Fruit fly (Drosophila melanogaster) whole organism, embryonic: Measurements from ENCODE around the gene CG14332.

Source experiments
- Abd-B ChIP-seq: fragments of 200-800 bp; sonication (Bioruptor generic); optimal IDR thresholded peaks from 2 replicates; lab custom pipeline; 2018; ENCODE audit warnings: missing biosample characterization, mild to moderate bottlenecking, missing genetic modification characterization, moderate library complexity
- Ada2b ChIP-seq: fragments of 200-800 bp; sonication (Bioruptor generic); IDR thresholded peaks from 2 replicates; pipeline ENCODE4 v1.3.6; 2022; ENCODE audit warnings: missing biosample characterization, missing genetic modification characterization
- Asciz ChIP-seq: fragments of 200-800 bp; sonication (Bioruptor generic); optimal IDR thresholded peaks from 2 replicates; lab custom pipeline; 2017; ENCODE audit warnings: missing biosample characterization, mild to moderate bottlenecking, missing genetic modification characterization, missing genetic modification reagents
- Blimp-1 ChIP-seq: fragments of 200-800 bp; sonication (Bioruptor generic); optimal IDR thresholded peaks from 3 replicates; lab custom pipeline; 2018; ENCODE audit warnings: missing biosample characterization, missing genetic modification characterization, mild to moderate bottlenecking, moderate library complexity, missing genetic modification reagents
- BtbVII ChIP-seq: fragments of 200-800 bp; sonication (Bioruptor generic); optimal IDR thresholded peaks from 3 replicates; lab custom pipeline; 2017; ENCODE audit warnings: missing biosample characterization, mild to moderate bottlenecking, missing genetic modification characterization
- CG10147 ChIP-seq: fragments of 200-800 bp; sonication (Bioruptor generic); optimal IDR thresholded peaks from 2 replicates; lab custom pipeline; 2019; ENCODE audit warnings: missing biosample characterization, mild to moderate bottlenecking, missing genetic modification characterization, moderate library complexity
- CG1024 ChIP-seq: fragments of 200-800 bp; sonication (Bioruptor generic); IDR thresholded peaks from 2 replicates; pipeline ENCODE4 v1.3.6; 2022; ENCODE audit warnings: missing biosample characterization, missing genetic modification characterization
- CG10267 ChIP-seq: fragments of 200-800 bp; sonication (Bioruptor generic); optimal IDR thresholded peaks from 2 replicates; lab custom pipeline; 2018; ENCODE audit warnings: missing biosample characterization, mild to moderate bottlenecking, missing genetic modification characterization, moderate library complexity
- CG11504 ChIP-seq: fragments of 200-800 bp; sonication (Bioruptor generic); optimal IDR thresholded peaks from 3 replicates; lab custom pipeline; 2019; ENCODE audit warnings: missing biosample characterization, mild to moderate bottlenecking, missing genetic modification characterization, moderate library complexity
- CG12071 ChIP-seq: fragments of 200-800 bp; sonication (Bioruptor generic); optimal IDR thresholded peaks from 3 replicates; lab custom pipeline; 2018; ENCODE audit warnings: missing biosample characterization, mild to moderate bottlenecking, missing genetic modification characterization
- CG14050 ChIP-seq: fragments of 200-800 bp; sonication (Bioruptor generic); IDR thresholded peaks from 3 replicates; pipeline ENCODE4 v1.3.6; 2022; ENCODE audit warnings: missing biosample characterization, missing genetic modification characterization
- CG14667 ChIP-seq: fragments of 200-800 bp; sonication (Bioruptor generic); IDR thresholded peaks from 2 replicates; pipeline ENCODE4 v1.3.6; 2022; ENCODE audit warnings: missing biosample characterization, missing genetic modification characterization
- CG15269 ChIP-seq: fragments of 200-800 bp; sonication (Bioruptor generic); optimal IDR thresholded peaks from 2 replicates; lab custom pipeline; 2018; ENCODE audit warnings: missing biosample characterization, mild to moderate bottlenecking, missing genetic modification characterization, moderate library complexity
- CG17359 ChIP-seq: fragments of 200-800 bp; sonication (Bioruptor generic); optimal IDR thresholded peaks from 3 replicates; lab custom pipeline; 2018; ENCODE audit warnings: missing biosample characterization, mild to moderate bottlenecking, missing genetic modification characterization, moderate library complexity
- CG18262 ChIP-seq: fragments of 200-800 bp; optimal IDR thresholded peaks from 3 replicates; lab custom pipeline; 2019; ENCODE audit warnings: missing biosample characterization, mild to moderate bottlenecking, missing genetic modification characterization, moderate library complexity
- CG18599 ChIP-seq: fragments of 200-800 bp; sonication (Bioruptor generic); optimal IDR thresholded peaks from 3 replicates; lab custom pipeline; 2017; ENCODE audit warnings: missing biosample characterization, missing genetic modification characterization, mild to moderate bottlenecking, moderate library complexity, missing genetic modification reagents
- CG3065 ChIP-seq: fragments of 200-800 bp; sonication (Bioruptor generic); optimal IDR thresholded peaks from 2 replicates; lab custom pipeline; 2016; ENCODE audit warnings: missing biosample characterization, missing genetic modification characterization
- CG34422 ChIP-seq: fragments of 200-800 bp; sonication (Bioruptor generic); IDR thresholded peaks from 3 replicates; pipeline ENCODE4 v1.3.6; 2022; ENCODE audit warnings: missing biosample characterization, missing genetic modification characterization
- CG4360 ChIP-seq: fragments of 200-800 bp; sonication (Bioruptor generic); IDR thresholded peaks from 2 replicates; pipeline ENCODE4 v1.3.6; 2022; ENCODE audit warnings: missing biosample characterization, missing genetic modification characterization
- CG4820 ChIP-seq: fragments of 200-800 bp; sonication (Bioruptor generic); optimal IDR thresholded peaks from 3 replicates; lab custom pipeline; 2016; ENCODE audit warnings: missing biosample characterization, missing genetic modification characterization
- CG5245 ChIP-seq: fragments of 200-800 bp; sonication (Bioruptor generic); optimal IDR thresholded peaks from 3 replicates; lab custom pipeline; 2016; ENCODE audit warnings: missing biosample characterization, missing genetic modification characterization
- CG8765 ChIP-seq: fragments of 200-800 bp; sonication (Bioruptor generic); IDR thresholded peaks from 2 replicates; pipeline ENCODE4 v1.3.6; 2022; ENCODE audit warnings: missing biosample characterization, missing genetic modification characterization
- D ChIP-seq, 2 experiments: fragments of 200-800 bp in 1 of 2; fragments of >200 bp in 1 of 2; sonication (Bioruptor generic) in 1 of 2; optimal IDR thresholded peaks; 2 replicates in 1 of 2; 3 replicates in 1 of 2; lab custom pipeline; 2017; ENCODE audit warnings: mild to moderate bottlenecking in 1 of 2, missing biosample characterization in 1 of 2, missing genetic modification characterization in 1 of 2, missing genetic modification reagents in 1 of 2
- D19A ChIP-seq: fragments of 200-800 bp; optimal IDR thresholded peaks from 3 replicates; lab custom pipeline; 2019; ENCODE audit warnings: missing biosample characterization, mild to moderate bottlenecking, missing genetic modification characterization, moderate library complexity
- D19B ChIP-seq: fragments of 200-800 bp; sonication (Bioruptor generic); optimal IDR thresholded peaks from 2 replicates; lab custom pipeline; 2017; ENCODE audit warnings: missing biosample characterization, mild to moderate bottlenecking, missing genetic modification characterization
- Deaf1 ChIP-seq: fragments of 200-800 bp; optimal IDR thresholded peaks from 3 replicates; lab custom pipeline; 2019; ENCODE audit warnings: missing biosample characterization, mild to moderate bottlenecking, missing genetic modification characterization, moderate library complexity
- Ets65A ChIP-seq: fragments of 200-800 bp; sonication (Bioruptor generic); peaks from one replicate; lab custom pipeline; 2016; ENCODE audit warnings: missing biosample characterization, missing genetic modification characterization
- Oaz ChIP-seq: fragments of 200-800 bp; sonication (Bioruptor generic); IDR thresholded peaks from 2 replicates; pipeline ENCODE4 v1.3.6; 2022; ENCODE audit warnings: missing biosample characterization, missing genetic modification characterization
- Rfx ChIP-seq: fragments of 200-800 bp; sonication (Bioruptor generic); IDR thresholded peaks from 2 replicates; pipeline ENCODE4 v1.3.6; 2022; ENCODE audit warnings: missing biosample characterization, missing genetic modification characterization
- Sin3A ChIP-seq: fragments of >200 bp; optimal IDR thresholded peaks from 2 replicates; lab custom pipeline; 2018
- Six4 ChIP-seq: fragments of 200-800 bp; sonication (Bioruptor generic); optimal IDR thresholded peaks from 2 replicates; lab custom pipeline; 2016; ENCODE audit warnings: missing biosample characterization, missing genetic modification characterization
- Taf1 ChIP-seq: fragments of 200-800 bp; sonication (Bioruptor generic); IDR thresholded peaks from 2 replicates; pipeline ENCODE4 v1.3.6; 2022; ENCODE audit warnings: missing biosample characterization, missing genetic modification characterization
- chm ChIP-seq: fragments of 200-800 bp; sonication (Bioruptor generic); IDR thresholded peaks from 2 replicates; pipeline ENCODE4 v1.3.6; 2022; ENCODE audit warnings: missing biosample characterization, missing genetic modification characterization
- dmrt11E ChIP-seq: fragments of 200-800 bp; sonication (Bioruptor generic); optimal IDR thresholded peaks from 3 replicates; lab custom pipeline; 2018; ENCODE audit warnings: missing biosample characterization, mild to moderate bottlenecking, missing genetic modification characterization, moderate library complexity
- dmrt99B ChIP-seq: fragments of 200-800 bp; sonication (Bioruptor generic); optimal IDR thresholded peaks from 2 replicates; lab custom pipeline; 2018; ENCODE audit warnings: missing biosample characterization, mild to moderate bottlenecking, missing genetic modification characterization, moderate library complexity
- ewg ChIP-seq: fragments of 200-800 bp; sonication (Bioruptor generic); optimal IDR thresholded peaks from 3 replicates; lab custom pipeline; 2017; ENCODE audit warnings: mild to moderate bottlenecking, missing biosample characterization, missing genetic modification reagents, missing genetic modification characterization
- fd96Cb ChIP-seq: fragments of 200-800 bp; sonication (Bioruptor generic); optimal IDR thresholded peaks from 2 replicates; lab custom pipeline; 2018; ENCODE audit warnings: missing biosample characterization, mild to moderate bottlenecking, missing genetic modification characterization, moderate library complexity
- gcm ChIP-seq: fragments of 200-800 bp; sonication (Bioruptor generic); optimal IDR thresholded peaks from 2 replicates; lab custom pipeline; 2019; ENCODE audit warnings: missing biosample characterization, mild to moderate bottlenecking, missing genetic modification characterization, moderate library complexity
- hkb ChIP-seq, 2 experiments: fragments of 200-800 bp in 1 of 2; fragments of >200 bp in 1 of 2; sonication (Bioruptor generic) in 1 of 2; IDR thresholded peaks in 1 of 2; optimal IDR thresholded peaks in 1 of 2; 2 replicates each; pipeline versions ENCODE4 v1.3.6 to Lab custom; 2017 to 2022; ENCODE audit warnings: missing biosample characterization in 1 of 2, missing genetic modification characterization in 1 of 2
- lab ChIP-seq: fragments of 200-800 bp; sonication (Bioruptor generic); optimal IDR thresholded peaks from 3 replicates; lab custom pipeline; 2017; ENCODE audit warnings: missing biosample characterization, missing genetic modification characterization, mild to moderate bottlenecking, moderate library complexity, missing genetic modification reagents
- nau ChIP-seq: fragments of 200-800 bp; sonication (Bioruptor generic); optimal IDR thresholded peaks from 3 replicates; lab custom pipeline; 2017; ENCODE audit warnings: missing biosample characterization, mild to moderate bottlenecking, missing genetic modification characterization, missing genetic modification reagents
- prd ChIP-seq, 3 experiments: fragments of >200 bp in 2 of 3; fragments of 200-800 bp in 1 of 3; sonication (Bioruptor generic) in 1 of 3; optimal IDR thresholded peaks in 2 of 3; IDR thresholded peaks in 1 of 3; 2 replicates in 2 of 3; 3 replicates in 1 of 3; pipeline versions ENCODE4 v1.3.6 to Lab custom; 2017 to 2022; ENCODE audit warnings: missing biosample characterization in 1 of 3, missing genetic modification characterization in 1 of 3
- rib ChIP-seq: fragments of 200-800 bp; sonication (Bioruptor generic); IDR thresholded peaks from 2 replicates; pipeline ENCODE4 v1.3.6; 2022; ENCODE audit warnings: missing biosample characterization, missing genetic modification characterization
- row ChIP-seq: fragments of 200-800 bp; sonication (Bioruptor generic); IDR thresholded peaks from 3 replicates; pipeline ENCODE4 v1.3.6; 2022; ENCODE audit warnings: missing biosample characterization, missing genetic modification characterization
- scrt ChIP-seq: fragments of 200-800 bp; sonication (Bioruptor generic); optimal IDR thresholded peaks from 2 replicates; lab custom pipeline; 2018; ENCODE audit warnings: missing biosample characterization, mild to moderate bottlenecking, missing genetic modification characterization, moderate library complexity
- tna ChIP-seq: fragments of 200-800 bp; sonication (Bioruptor generic); IDR thresholded peaks from 2 replicates; pipeline ENCODE4 v1.3.6; 2022; ENCODE audit warnings: missing biosample characterization, missing genetic modification characterization; ENCODE audit not compliant: partially characterized antibody
- toy ChIP-seq: fragments of 200-800 bp; sonication (Bioruptor generic); IDR thresholded peaks from 2 replicates; pipeline ENCODE4 v1.3.6; 2022; ENCODE audit warnings: missing biosample characterization, missing genetic modification characterization
- unpg ChIP-seq: fragments of 200-800 bp; sonication (Bioruptor generic); optimal IDR thresholded peaks from 3 replicates; lab custom pipeline; 2018; ENCODE audit warnings: missing biosample characterization, mild to moderate bottlenecking, missing genetic modification characterization, moderate library complexity

Gene CG14332

dm6 chr3R:17400675-17401118, 21.3 kb downstream of the CG14332 start (continued):
- TF ChIP-seq D (optimal IDR thresholded peaks at IDR 0.05; lab: Kevin White, UChicago) = no peak
- peak; percentile 67 for TF ChIP-seq D (GFP tag; optimal IDR thresholded peaks at IDR 0.05; lab: Kevin White, UChicago)
- peak; percentile 5 for TF ChIP-seq dmrt11E (tag; lab: Kevin White, UChicago)
- TF ChIP-seq Abd-B = peak; percentile 55
- peak; percentile 49 for TF ChIP-seq CG10147 (GFP tag; lab: Kevin White, UChicago)
- TF ChIP-seq CG18262 (tag; lab: Kevin White, UChicago) = peak; percentile 61
- no peak for TF ChIP-seq hkb (optimal IDR thresholded peaks at IDR 0.05; lab: Kevin White, UChicago)
- TF ChIP-seq hkb (GFP tag; IDR thresholded peaks at IDR 0.05; lab: Robert Waterston, UW) = peak; percentile 80
- no peak for TF ChIP-seq BtbVII
- peak; percentile 50 for TF ChIP-seq CG12071 (GFP tag; lab: Kevin White, UChicago)
- TF ChIP-seq Asciz (GFP tag; lab: Kevin White, UChicago) = peak; percentile 38
- peak; percentile 56 for TF ChIP-seq nau (GFP tag; lab: Kevin White, UChicago)
- TF ChIP-seq prd (optimal IDR thresholded peaks at IDR 0.05; lab: Kevin White, UChicago) = no peak
- TF ChIP-seq prd (GFP tag; IDR thresholded peaks at IDR 0.05; lab: Robert Waterston, UW) = peak; percentile 18; the same call in 1 of the 3 replicates
- TF ChIP-seq Oaz (GFP tag; lab: Robert Waterston, UW) = no peak
- no peak for TF ChIP-seq toy (GFP tag; lab: Robert Waterston, UW)
- peak; percentile 60 for TF ChIP-seq CG18599 (GFP tag; lab: Kevin White, UChicago)
- peak; percentile 13 for TF ChIP-seq scrt (GFP tag; lab: Kevin White, UChicago)
- TF ChIP-seq CG34422 (GFP tag; lab: Robert Waterston, UW) = peak; percentile 24; the same call in 1 of the 3 replicates
- peak; percentile 63 for TF ChIP-seq fd96Cb (tag; lab: Kevin White, UChicago)
- TF ChIP-seq CG15269 (tag; lab: Kevin White, UChicago) = peak; percentile 19
- TF ChIP-seq row (GFP tag; lab: Robert Waterston, UW) = peak; percentile 34; the same call in 2 of the 3 replicates
- TF ChIP-seq rib = no peak
- peak; percentile 8 for TF ChIP-seq gcm (GFP tag; lab: Kevin White, UChicago)
- no peak for TF ChIP-seq CG4360
- peak; percentile 19; the same call in 1 of the 3 replicates for TF ChIP-seq CG14050
- no peak for TF ChIP-seq ewg (GFP tag; lab: Kevin White, UChicago)
- TF ChIP-seq lab (GFP tag; lab: Kevin White, UChicago) = peak; percentile 60
- TF ChIP-seq CG11504 (tag; lab: Kevin White, UChicago) = peak; percentile 80
- no peak for TF ChIP-seq chm (GFP tag; lab: Robert Waterston, UW)
- TF ChIP-seq Sin3A (lab: Kevin White, UChicago) = no peak
- no peak for TF ChIP-seq CG14667
- no peak for TF ChIP-seq tna
- TF ChIP-seq D19B = peak; percentile 22
- no peak for TF ChIP-seq CG8765 (GFP tag; lab: Robert Waterston, UW)
- TF ChIP-seq CG17359 (tag; lab: Kevin White, UChicago) = peak; percentile 61
- TF ChIP-seq CG3065 (GFP tag; lab: Kevin White, UChicago) = no peak
- TF ChIP-seq Taf1 (GFP tag; lab: Robert Waterston, UW) = no peak
- peak; percentile 55 for TF ChIP-seq CG10267
- peak; percentile 92 for TF ChIP-seq Ets65A (GFP tag; lab: Kevin White, UChicago)
- TF ChIP-seq D19A (tag; lab: Kevin White, UChicago) = peak; percentile 51
- TF ChIP-seq dmrt99B (tag; lab: Kevin White, UChicago) = peak; percentile 78
- TF ChIP-seq Rfx (GFP tag; lab: Robert Waterston, UW) = peak; percentile 52; the same call in 1 of the 2 replicates
- TF ChIP-seq Six4 = peak; percentile 47
- peak; percentile 36 for TF ChIP-seq CG5245 (GFP tag; lab: Kevin White, UChicago)
- TF ChIP-seq Blimp-1 = peak; percentile 69
- peak; percentile 48 for TF ChIP-seq Ada2b
- peak; percentile 8 for TF ChIP-seq Deaf1 (tag; lab: Kevin White, UChicago)
- 0 out of 2 replicates have a peak, but pooled peaks have one; percentile 17 for TF ChIP-seq CG1024 (GFP tag; lab: Robert Waterston, UW)
- TF ChIP-seq unpg = peak; percentile 52
- TF ChIP-seq CG4820 = peak; percentile 51
